Worm (Caenorhabditis elegans): ENCODE data around the gene cest-8.

ce11 chrX:12248140-12248539 is 28.7 kb downstream of the cest-8 start:
- TF ChIP-seq W03F9.2 (tag; optimal IDR thresholded peaks at IDR 0.05), result no peak
- no peak for TF ChIP-seq him-1 (tag; optimal IDR thresholded peaks at IDR 0.05)
- TF ChIP-seq dao-5 (tag; optimal IDR thresholded peaks at IDR 0.05), result no peak
